Fruit fly (Drosophila melanogaster) whole organism, embryonic: ENCODE measurements around the gene Bem46.

Experiments used
- CG10431 ChIP-seq: fragments of 200-800 bp; sonication (Bioruptor generic); optimal IDR thresholded peaks from 3 replicates; lab custom pipeline; 2018; ENCODE audit warnings: missing biosample characterization, mild to moderate bottlenecking, missing genetic modification characterization
- CG10543 ChIP-seq: fragments of 200-800 bp; sonication (Bioruptor generic); optimal IDR thresholded peaks from 3 replicates; lab custom pipeline; 2017; ENCODE audit warnings: missing biosample characterization, mild to moderate bottlenecking, missing genetic modification characterization, moderate library complexity
- CG11398 ChIP-seq: fragments of 200-800 bp; sonication (Bioruptor generic); optimal IDR thresholded peaks from 2 replicates; lab custom pipeline; 2016; ENCODE audit warnings: missing biosample characterization, missing genetic modification characterization
- CG13775 ChIP-seq: fragments of 200-800 bp; sonication (Bioruptor generic); optimal IDR thresholded peaks from 3 replicates; lab custom pipeline; 2017; ENCODE audit warnings: missing biosample characterization, mild to moderate bottlenecking, missing genetic modification characterization
- CG14667 ChIP-seq: fragments of 200-800 bp; sonication (Bioruptor generic); IDR thresholded peaks from 2 replicates; pipeline ENCODE4 v1.3.6; 2022; ENCODE audit warnings: missing biosample characterization, missing genetic modification characterization
- CG14860 ChIP-seq: fragments of 200-800 bp; sonication (Bioruptor generic); IDR thresholded peaks from 3 replicates; pipeline ENCODE4 v1.3.6; 2022; ENCODE audit warnings: missing biosample characterization, missing genetic modification characterization; ENCODE audit not compliant: partially characterized antibody
- CG15696 ChIP-seq: fragments of 200-800 bp; sonication (Bioruptor generic); optimal IDR thresholded peaks from 2 replicates; lab custom pipeline; 2019; ENCODE audit warnings: missing biosample characterization, mild to moderate bottlenecking, missing genetic modification characterization, moderate library complexity
- CG1602 ChIP-seq: fragments of 200-800 bp; sonication (Bioruptor generic); optimal IDR thresholded peaks from 3 replicates; lab custom pipeline; 2016; ENCODE audit warnings: missing biosample characterization, missing genetic modification characterization
- CG1832 ChIP-seq: fragments of 200-800 bp; sonication (Bioruptor generic); optimal IDR thresholded peaks from 2 replicates; lab custom pipeline; 2017; ENCODE audit warnings: missing biosample characterization, mild to moderate bottlenecking, missing genetic modification characterization, inconsistent platforms
- CG18599 ChIP-seq: fragments of 200-800 bp; sonication (Bioruptor generic); optimal IDR thresholded peaks from 3 replicates; lab custom pipeline; 2017; ENCODE audit warnings: missing biosample characterization, missing genetic modification characterization, mild to moderate bottlenecking, moderate library complexity, missing genetic modification reagents
- CG2712 ChIP-seq: fragments of 200-800 bp; optimal IDR thresholded peaks from 3 replicates; lab custom pipeline; 2019; ENCODE audit warnings: missing biosample characterization, mild to moderate bottlenecking, missing genetic modification characterization, moderate library complexity
- CG3065 ChIP-seq: fragments of 200-800 bp; sonication (Bioruptor generic); optimal IDR thresholded peaks from 2 replicates; lab custom pipeline; 2016; ENCODE audit warnings: missing biosample characterization, missing genetic modification characterization
- CG3281 ChIP-seq: fragments of 200-800 bp; sonication (Bioruptor generic); optimal IDR thresholded peaks from 3 replicates; lab custom pipeline; 2017; ENCODE audit warnings: missing biosample characterization, mild to moderate bottlenecking, missing genetic modification characterization
- CG34376 ChIP-seq: fragments of 200-800 bp; sonication (Bioruptor generic); optimal IDR thresholded peaks from 2 replicates; lab custom pipeline; 2018; ENCODE audit warnings: missing biosample characterization, mild to moderate bottlenecking, missing genetic modification characterization
- CG4404 ChIP-seq: fragments of 200-800 bp; sonication (Bioruptor generic); IDR thresholded peaks from 2 replicates; pipeline ENCODE4 v1.3.6; 2022; ENCODE audit warnings: missing biosample characterization, missing genetic modification characterization
- CG4424 ChIP-seq: fragments of 200-800 bp; sonication (Bioruptor generic); optimal IDR thresholded peaks from 3 replicates; lab custom pipeline; 2016; ENCODE audit warnings: missing biosample characterization, missing genetic modification characterization
- CG6765 ChIP-seq: fragments of 200-800 bp; sonication (Bioruptor generic); optimal IDR thresholded peaks from 3 replicates; lab custom pipeline; 2017; ENCODE audit warnings: missing biosample characterization, mild to moderate bottlenecking, missing genetic modification characterization
- CG7556 ChIP-seq: fragments of 200-800 bp; sonication (Bioruptor generic); optimal IDR thresholded peaks from 2 replicates; lab custom pipeline; 2017; ENCODE audit warnings: missing biosample characterization, mild to moderate bottlenecking, missing genetic modification characterization
- CG8944 ChIP-seq: fragments of 200-800 bp; sonication (Bioruptor generic); optimal IDR thresholded peaks from 3 replicates; lab custom pipeline; 2016; ENCODE audit warnings: missing biosample characterization, missing genetic modification characterization
- CG9215 ChIP-seq: fragments of 200-800 bp; sonication (Bioruptor generic); IDR thresholded peaks from 2 replicates; pipeline ENCODE4 v1.3.6; 2022; ENCODE audit warnings: missing biosample characterization, missing genetic modification characterization
- CG9797 ChIP-seq: fragments of 200-800 bp; sonication (Bioruptor generic); optimal IDR thresholded peaks from 3 replicates; lab custom pipeline; 2018; ENCODE audit warnings: missing biosample characterization, mild to moderate bottlenecking, missing genetic modification characterization
- Dfd ChIP-seq, 2 experiments: fragments of >200 bp; optimal IDR thresholded peaks; 2 replicates each; lab custom pipeline; 2017; ENCODE audit warnings: missing biosample characterization in 2 of 2, missing genetic modification characterization in 2 of 2
- Gug ChIP-seq: fragments of 200-800 bp; sonication (Bioruptor generic); IDR thresholded peaks from 4 replicates; pipeline ENCODE4 v1.3.6; 2022; ENCODE audit warnings: missing biosample characterization, missing genetic modification characterization
- HLH4C ChIP-seq: fragments of 200-800 bp; sonication (Bioruptor generic); IDR thresholded peaks from 3 replicates; pipeline ENCODE4 v1.3.6; 2022; ENCODE audit warnings: missing biosample characterization, missing genetic modification characterization; ENCODE audit not compliant: partially characterized antibody
- Hey ChIP-seq: fragments of 200-800 bp; sonication (Bioruptor generic); optimal IDR thresholded peaks from 3 replicates; lab custom pipeline; 2018; ENCODE audit warnings: missing biosample characterization, mild to moderate bottlenecking, missing genetic modification characterization
- HmgZ ChIP-seq: fragments of 200-800 bp; sonication (Bioruptor generic); optimal IDR thresholded peaks from 2 replicates; lab custom pipeline; 2018; ENCODE audit warnings: missing biosample characterization, mild to moderate bottlenecking, missing genetic modification characterization
- Myb ChIP-seq: fragments of 200-800 bp; sonication (Bioruptor generic); optimal IDR thresholded peaks from 2 replicates; lab custom pipeline; 2016; ENCODE audit warnings: missing biosample characterization, missing genetic modification characterization
- NC2β ChIP-seq: fragments of 200-800 bp; sonication (Bioruptor generic); optimal IDR thresholded peaks from 2 replicates; lab custom pipeline; 2016; ENCODE audit warnings: missing biosample characterization, missing genetic modification characterization
- Nf-YB ChIP-seq: fragments of 200-800 bp; sonication (Bioruptor generic); optimal IDR thresholded peaks from 3 replicates; lab custom pipeline; 2019; ENCODE audit warnings: missing biosample characterization, mild to moderate bottlenecking, missing genetic modification characterization, moderate library complexity
- Optix ChIP-seq: fragments of 200-800 bp; sonication (Bioruptor generic); IDR thresholded peaks from 3 replicates; pipeline ENCODE4 v1.3.6; 2022; ENCODE audit warnings: missing biosample characterization, missing genetic modification characterization
- Stat92E ChIP-seq, 3 experiments: fragments of >200 bp in 2 of 3; fragments of 200-800 bp in 1 of 3; sonication (Bioruptor generic) in 1 of 3; optimal IDR thresholded peaks; 2 replicates each; lab custom pipeline; 2017 to 2019; ENCODE audit warnings: missing biosample characterization in 3 of 3, missing genetic modification characterization in 3 of 3, mild to moderate bottlenecking in 1 of 3, moderate library complexity in 1 of 3
- Xrp1 ChIP-seq: fragments of 200-800 bp; sonication (Bioruptor generic); IDR thresholded peaks from 2 replicates; pipeline ENCODE4 v1.3.6; 2022; ENCODE audit warnings: missing biosample characterization, missing genetic modification characterization
- crp ChIP-seq, 2 experiments: fragments of 200-800 bp; sonication (Bioruptor generic); optimal IDR thresholded peaks; 2 replicates in 1 of 2; 3 replicates in 1 of 2; lab custom pipeline; 2017; ENCODE audit warnings: missing biosample characterization in 2 of 2, missing genetic modification characterization in 2 of 2, mild to moderate bottlenecking in 1 of 2, moderate library complexity in 1 of 2
- eve ChIP-seq, 2 experiments: fragments of >200 bp; optimal IDR thresholded peaks; 2 replicates each; lab custom pipeline; 2017; ENCODE audit warnings: missing biosample characterization in 2 of 2, missing genetic modification characterization in 2 of 2
- ewg ChIP-seq: fragments of 200-800 bp; sonication (Bioruptor generic); optimal IDR thresholded peaks from 3 replicates; lab custom pipeline; 2017; ENCODE audit warnings: mild to moderate bottlenecking, missing biosample characterization, missing genetic modification reagents, missing genetic modification characterization
- gro ChIP-seq: fragments of 200-800 bp; sonication (Bioruptor generic); optimal IDR thresholded peaks from 2 replicates; lab custom pipeline; 2016; ENCODE audit warnings: missing biosample characterization, missing genetic modification characterization
- hkb ChIP-seq, 2 experiments: fragments of 200-800 bp in 1 of 2; fragments of >200 bp in 1 of 2; sonication (Bioruptor generic) in 1 of 2; IDR thresholded peaks in 1 of 2; optimal IDR thresholded peaks in 1 of 2; 2 replicates each; pipeline versions ENCODE4 v1.3.6 to Lab custom; 2017 to 2022; ENCODE audit warnings: missing biosample characterization in 1 of 2, missing genetic modification characterization in 1 of 2
- mld ChIP-seq: fragments of 200-800 bp; sonication (Bioruptor generic); IDR thresholded peaks from 3 replicates; pipeline ENCODE4 v1.3.6; 2022; ENCODE audit warnings: missing biosample characterization, missing genetic modification characterization; ENCODE audit not compliant: partially characterized antibody
- nerfin-1 ChIP-seq: fragments of 200-800 bp; sonication (Bioruptor generic); optimal IDR thresholded peaks from 3 replicates; lab custom pipeline; 2019; ENCODE audit warnings: missing biosample characterization, mild to moderate bottlenecking, missing genetic modification characterization, moderate library complexity
- nerfin-2 ChIP-seq: fragments of 200-800 bp; sonication (Bioruptor generic); IDR thresholded peaks from 2 replicates; pipeline ENCODE4 v1.3.6; 2022; ENCODE audit warnings: missing biosample characterization, missing genetic modification characterization; ENCODE audit not compliant: partially characterized antibody
- pan ChIP-seq, 4 experiments: fragments of >200 bp in 3 of 4; fragments of 200-800 bp in 1 of 4; sonication (Bioruptor generic) in 1 of 4; optimal IDR thresholded peaks in 3 of 4; IDR thresholded peaks in 1 of 4; 2 replicates each; pipeline versions ENCODE4 v1.3.6 to Lab custom; 2017 to 2022; ENCODE audit warnings: missing biosample characterization in 2 of 4, missing genetic modification characterization in 2 of 4, mixed read lengths in 1 of 4
- pum ChIP-seq: fragments of 200-800 bp; sonication (Bioruptor generic); optimal IDR thresholded peaks from 2 replicates; lab custom pipeline; 2016; ENCODE audit warnings: missing biosample characterization, missing genetic modification characterization
- sd ChIP-seq: fragments of 200-800 bp; sonication (Bioruptor generic); optimal IDR thresholded peaks from 3 replicates; lab custom pipeline; 2018; ENCODE audit warnings: missing biosample characterization, mild to moderate bottlenecking, missing genetic modification characterization, moderate library complexity
- sens-2 ChIP-seq: fragments of 200-800 bp; sonication (Bioruptor generic); IDR thresholded peaks from 2 replicates; pipeline ENCODE4 v1.3.6; 2022; ENCODE audit warnings: missing biosample characterization, missing genetic modification characterization
- sob ChIP-seq: fragments of 200-800 bp; sonication (Bioruptor generic); IDR thresholded peaks from 2 replicates; pipeline ENCODE4 v1.3.6; 2022; ENCODE audit warnings: missing biosample characterization, missing genetic modification characterization
- ssp ChIP-seq: fragments of 200-800 bp; sonication (Bioruptor generic); IDR thresholded peaks from 2 replicates; pipeline ENCODE4 v1.3.6; 2022; ENCODE audit warnings: missing biosample characterization, missing genetic modification characterization
- twi ChIP-seq: fragments of 200-800 bp; optimal IDR thresholded peaks from 2 replicates; lab custom pipeline; 2019; ENCODE audit warnings: missing biosample characterization, mild to moderate bottlenecking, missing genetic modification characterization, moderate library complexity

Gene Bem46

dm6 chr2L:2987681-2988381, at the start of gene Bem46, which contains the start of gene Chd1 (continued):
- TF ChIP-seq Hey (tag; lab: Kevin White, UChicago) (no peak), eve (GFP tag; optimal IDR thresholded peaks at IDR 0.05; lab: Kevin White, UChicago) (no peak), Dfd (GFP tag; optimal IDR thresholded peaks at IDR 0.05; lab: Kevin White, UChicago) (no peak), gro (GFP tag; lab: Kevin White, UChicago) (peak; percentile 27), CG7556 (GFP tag; lab: Kevin White, UChicago) (peak; percentile 88), Nf-YB (GFP tag; lab: Kevin White, UChicago) (peak; percentile 67), Optix (GFP tag; lab: Robert Waterston, UW) (0 out of 3 replicates have a peak, but pooled peaks have one; percentile 41), sd (tag; lab: Kevin White, UChicago) (no peak), CG18599 (GFP tag; lab: Kevin White, UChicago) (peak; percentile 88), CG3281 (peak; percentile 81), CG1832 (GFP tag; lab: Kevin White, UChicago) (no peak), pum (GFP tag; lab: Kevin White, UChicago) (peak; percentile 72), CG4404 (GFP tag; lab: Robert Waterston, UW) (peak; percentile 79), CG34376 (no peak), crp (GFP tag; optimal IDR thresholded peaks at IDR 0.05; lab: Kevin White, UChicago) (peak; percentile 64 to 92), CG10431 (peak; percentile 70), sob (GFP tag; lab: Robert Waterston, UW) (peak; percentile 80), CG6765 (GFP tag; lab: Kevin White, UChicago) (peak; percentile 54), CG4424 (GFP tag; lab: Kevin White, UChicago) (peak; percentile 89), CG8944 (GFP tag; lab: Kevin White, UChicago) (peak; percentile 70), twi (peak; percentile 81), ssp (GFP tag; lab: Robert Waterston, UW) (peak; percentile 78), HmgZ (tag; lab: Kevin White, UChicago) (peak; percentile 74), CG9797 (peak; percentile 83), nerfin-1 (tag; lab: Kevin White, UChicago) (peak; percentile 77), CG10543 (peak; percentile 90), CG9215 (GFP tag; lab: Robert Waterston, UW) (peak; percentile 88), pan (optimal IDR thresholded peaks at IDR 0.05; lab: Kevin White, UChicago) (no peak), pan (GFP tag; optimal IDR thresholded peaks at IDR 0.05 in 1 of 2, IDR thresholded peaks at IDR 0.05 in 1 of 2) (peak in 1 of 2 experiments; percentile 86), CG14860 (no peak), Gug (GFP tag; lab: Robert Waterston, UW) (peak; percentile 85), ewg (GFP tag; lab: Kevin White, UChicago) (peak; percentile 77), CG11398 (GFP tag; lab: Kevin White, UChicago) (no peak), CG15696 (tag; lab: Kevin White, UChicago) (peak; percentile 79), Xrp1 (GFP tag; lab: Robert Waterston, UW) (peak; percentile 81), nerfin-2 (GFP tag; lab: Robert Waterston, UW) (no peak), Myb (GFP tag; lab: Kevin White, UChicago) (peak; percentile 35), CG2712 (peak; percentile 92), CG14667 (GFP tag; lab: Robert Waterston, UW) (peak; percentile 83), CG13775 (GFP tag; lab: Kevin White, UChicago) (peak; percentile 92), Stat92E (GFP tag; optimal IDR thresholded peaks at IDR 0.05; lab: Kevin White, UChicago) (no peak), sens-2 (GFP tag; lab: Robert Waterston, UW) (no peak), hkb (optimal IDR thresholded peaks at IDR 0.05; lab: Kevin White, UChicago) (no peak), hkb (GFP tag; IDR thresholded peaks at IDR 0.05; lab: Robert Waterston, UW) (peak; percentile 72), NC2β (GFP tag; lab: Kevin White, UChicago) (peak; percentile 48), CG1602 (GFP tag; lab: Kevin White, UChicago) (peak; percentile 88), mld (GFP tag; lab: Robert Waterston, UW) (no peak), HLH4C (GFP tag; lab: Robert Waterston, UW) (no peak), CG3065 (GFP tag; lab: Kevin White, UChicago) (peak; percentile 61)
